In the genomic region with DNA sequence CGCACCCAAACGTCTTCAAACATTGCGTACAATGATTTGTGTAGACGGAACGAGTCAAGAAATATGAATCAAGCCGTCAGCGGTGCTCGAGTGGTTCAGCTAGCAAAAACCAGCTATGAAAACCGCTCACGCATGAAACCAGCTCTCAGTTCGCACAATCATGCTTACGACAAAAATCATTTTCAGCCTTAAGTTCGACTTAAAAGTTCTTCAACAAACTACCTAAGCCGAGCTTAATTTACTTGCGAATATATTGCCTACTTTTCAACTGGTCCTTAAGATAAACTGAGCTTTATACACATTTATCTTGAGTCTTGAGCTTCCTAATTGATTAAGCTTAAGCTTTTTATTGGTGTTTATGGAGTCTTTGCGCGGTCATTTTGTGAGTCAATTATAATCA, we compare ENCODE assay signal across 1 fruit fly cellular context.
TF ChIP-seq lines count a peak whose summit lies in the region.

No protein-coding gene starts in this region.

TF ChIP-seq in whole organism, embryonic, 481 proteins besides CTCF, POLR2A, EP300 and RAD21 (continued from another document):
- TF ChIP-seq ap (GFP tag; IDR thresholded peaks at IDR 0.05; lab: Robert Waterston, UW), result no peak
- TF ChIP-seq CG16863 (GFP tag; optimal IDR thresholded peaks at IDR 0.05; lab: Kevin White, UChicago), result no peak
- TF ChIP-seq CG10431 (GFP tag; optimal IDR thresholded peaks at IDR 0.05; lab: Kevin White, UChicago), result no peak
- no peak for TF ChIP-seq Hr78 (GFP tag; optimal IDR thresholded peaks at IDR 0.05; lab: Kevin White, UChicago)
- no peak for TF ChIP-seq CG11560 (tag; IDR thresholded peaks at IDR 0.05; lab: Robert Waterston, UW)
- TF ChIP-seq CG8359 (GFP tag; optimal IDR thresholded peaks at IDR 0.05; lab: Kevin White, UChicago; ENCODE audit: borderline replicate concordance), result no peak
- TF ChIP-seq dati (GFP tag; IDR thresholded peaks at IDR 0.05; lab: Robert Waterston, UW), result no peak
- no peak for TF ChIP-seq pum (GFP tag; optimal IDR thresholded peaks at IDR 0.05; lab: Kevin White, UChicago)
- no peak for TF ChIP-seq jumu (GFP tag; optimal IDR thresholded peaks at IDR 0.05; lab: Kevin White, UChicago)
- no peak for TF ChIP-seq br (optimal IDR thresholded peaks at IDR 0.05; lab: Kevin White, UChicago)
- TF ChIP-seq abd-A (tag; optimal IDR thresholded peaks at IDR 0.05; lab: Kevin White, UChicago), result peak; percentile 88
- no peak for TF ChIP-seq mld (GFP tag; IDR thresholded peaks at IDR 0.05; lab: Robert Waterston, UW; ENCODE audit: partially characterized antibody)
- TF ChIP-seq Dad (GFP tag; optimal IDR thresholded peaks at IDR 0.05; lab: Kevin White, UChicago), result no peak
- TF ChIP-seq pb (GFP tag; optimal IDR thresholded peaks at IDR 0.05; lab: Kevin White, UChicago), result no peak
- TF ChIP-seq CG12155 (GFP tag; optimal IDR thresholded peaks at IDR 0.05; lab: Kevin White, UChicago), result no peak
- TF ChIP-seq CG3838 (GFP tag; optimal IDR thresholded peaks at IDR 0.05; lab: Kevin White, UChicago), result no peak
- no peak for TF ChIP-seq CoRest (tag; optimal IDR thresholded peaks at IDR 0.05; lab: Kevin White, UChicago)
- TF ChIP-seq cas (GFP tag; IDR thresholded peaks at IDR 0.05; lab: Robert Waterston, UW), result no peak
- no peak for TF ChIP-seq Optix (GFP tag; IDR thresholded peaks at IDR 0.05; lab: Robert Waterston, UW)
- no peak for TF ChIP-seq slbo (GFP tag; IDR thresholded peaks at IDR 0.05; lab: Robert Waterston, UW)
- no peak for TF ChIP-seq CG8765 (GFP tag; IDR thresholded peaks at IDR 0.05; lab: Robert Waterston, UW)
- TF ChIP-seq CG13624 (GFP tag; optimal IDR thresholded peaks at IDR 0.05; lab: Kevin White, UChicago), result no peak
- TF ChIP-seq CG8290 (GFP tag; optimal IDR thresholded peaks at IDR 0.05; lab: Kevin White, UChicago), result no peak
- TF ChIP-seq CG8290 (tag; optimal IDR thresholded peaks at IDR 0.05; lab: Kevin White, UChicago), result no peak
- no peak for TF ChIP-seq Fer2 (tag; optimal IDR thresholded peaks at IDR 0.05; lab: Kevin White, UChicago)
- TF ChIP-seq pros (GFP tag; optimal IDR thresholded peaks at IDR 0.05; lab: Kevin White, UChicago), result peak; percentile 19
- TF ChIP-seq CG15696 (tag; optimal IDR thresholded peaks at IDR 0.05; lab: Kevin White, UChicago), result no peak
- no peak for TF ChIP-seq BtbVII (GFP tag; optimal IDR thresholded peaks at IDR 0.05; lab: Kevin White, UChicago)
- no peak for TF ChIP-seq CG12219 (GFP tag; optimal IDR thresholded peaks at IDR 0.05; lab: Kevin White, UChicago)
- no peak for TF ChIP-seq hkb (optimal IDR thresholded peaks at IDR 0.05; lab: Kevin White, UChicago)
- TF ChIP-seq hkb (GFP tag; IDR thresholded peaks at IDR 0.05; lab: Robert Waterston, UW), result no peak
- no peak for TF ChIP-seq CG10543 (GFP tag; optimal IDR thresholded peaks at IDR 0.05; lab: Kevin White, UChicago)
- no peak for TF ChIP-seq CG2202 (tag; optimal IDR thresholded peaks at IDR 0.05; lab: Kevin White, UChicago)
- no peak for TF ChIP-seq Jarid2 (GFP tag; optimal IDR thresholded peaks at IDR 0.05; lab: Kevin White, UChicago)
- TF ChIP-seq Taf1 (GFP tag; IDR thresholded peaks at IDR 0.05; lab: Robert Waterston, UW), result no peak
- no peak for TF ChIP-seq tio (GFP tag; optimal IDR thresholded peaks at IDR 0.05; lab: Kevin White, UChicago)
- no peak for TF ChIP-seq CG14860 (GFP tag; IDR thresholded peaks at IDR 0.05; lab: Robert Waterston, UW; ENCODE audit: partially characterized antibody)
- TF ChIP-seq mam (GFP tag; optimal IDR thresholded peaks at IDR 0.05; lab: Kevin White, UChicago), result no peak
- no peak for TF ChIP-seq sqz (GFP tag; optimal IDR thresholded peaks at IDR 0.05; lab: Kevin White, UChicago)
- TF ChIP-seq CG17385 (GFP tag; optimal IDR thresholded peaks at IDR 0.05; lab: Kevin White, UChicago), result no peak
- no peak for TF ChIP-seq her (GFP tag; optimal IDR thresholded peaks at IDR 0.05; lab: Kevin White, UChicago)
- no peak for TF ChIP-seq CG8089 (GFP tag; optimal IDR thresholded peaks at IDR 0.05; lab: Kevin White, UChicago)
- TF ChIP-seq Dp (GFP tag; optimal IDR thresholded peaks at IDR 0.05; lab: Kevin White, UChicago), result no peak
- TF ChIP-seq CG13775 (GFP tag; optimal IDR thresholded peaks at IDR 0.05; lab: Kevin White, UChicago), result no peak
- TF ChIP-seq Dll (GFP tag; IDR thresholded peaks at IDR 0.05; lab: Robert Waterston, UW; ENCODE audit: partially characterized antibody), result 0 out of 4 replicates have a peak, but pooled peaks have one; percentile 17
- TF ChIP-seq Antp (GFP tag; optimal IDR thresholded peaks at IDR 0.05; lab: Kevin White, UChicago), result no peak
- no peak for TF ChIP-seq CG7963 (GFP tag; IDR thresholded peaks at IDR 0.05; lab: Robert Waterston, UW; ENCODE audit: partially characterized antibody)
- no peak for TF ChIP-seq CG6791 (GFP tag; IDR thresholded peaks at IDR 0.05; lab: Robert Waterston, UW; ENCODE audit: partially characterized antibody)
- no peak for TF ChIP-seq CG2120 (GFP tag; optimal IDR thresholded peaks at IDR 0.05; lab: Kevin White, UChicago)
- TF ChIP-seq CG1647 (GFP tag; optimal IDR thresholded peaks at IDR 0.05; lab: Kevin White, UChicago), result no peak
- no peak for TF ChIP-seq CG13296 (GFP tag; optimal IDR thresholded peaks at IDR 0.05; lab: Kevin White, UChicago)
- no peak for TF ChIP-seq Bdp1 (GFP tag; optimal IDR thresholded peaks at IDR 0.05; lab: Kevin White, UChicago)
- TF ChIP-seq Sry-β (GFP tag; optimal IDR thresholded peaks at IDR 0.05; lab: Kevin White, UChicago), result peak; percentile 64
- TF ChIP-seq en (GFP tag; optimal IDR thresholded peaks at IDR 0.05; lab: Kevin White, UChicago), result no peak
- no peak for TF ChIP-seq Aef1 (GFP tag; IDR thresholded peaks at IDR 0.05; lab: Robert Waterston, UW)
- TF ChIP-seq fru (optimal IDR thresholded peaks at IDR 0.05; lab: Kevin White, UChicago), result no peak
- TF ChIP-seq CG7745 (tag; optimal IDR thresholded peaks at IDR 0.05; lab: Kevin White, UChicago), result peak; percentile 69
- peak; percentile 18; the same call in 1 of the 2 replicates for TF ChIP-seq CG9932 (GFP tag; IDR thresholded peaks at IDR 0.05; lab: Robert Waterston, UW)
- no peak for TF ChIP-seq CG6854 (GFP tag; optimal IDR thresholded peaks at IDR 0.05; lab: Kevin White, UChicago)
- TF ChIP-seq CG4424 (GFP tag; optimal IDR thresholded peaks at IDR 0.05; lab: Kevin White, UChicago), result no peak
- no peak for TF ChIP-seq sens-2 (GFP tag; IDR thresholded peaks at IDR 0.05; lab: Robert Waterston, UW)
- no peak for TF ChIP-seq so (GFP tag; IDR thresholded peaks at IDR 0.05; lab: Robert Waterston, UW)
- no peak for TF ChIP-seq zfh2 (GFP tag; optimal IDR thresholded peaks at IDR 0.05; lab: Kevin White, UChicago)
- TF ChIP-seq CG18619 (GFP tag; optimal IDR thresholded peaks at IDR 0.05; lab: Kevin White, UChicago), result no peak
- no peak for TF ChIP-seq CkIIα-i1 (GFP tag; IDR thresholded peaks at IDR 0.05; lab: Robert Waterston, UW)
- TF ChIP-seq vfl (GFP tag; optimal IDR thresholded peaks at IDR 0.05; lab: Kevin White, UChicago), result no peak
- no peak for TF ChIP-seq cg (GFP tag; optimal IDR thresholded peaks at IDR 0.05; lab: Kevin White, UChicago)
